Fruit fly (Drosophila melanogaster) whole organism, embryonic: ENCODE results near the gene CG45002.

Source experiments
- B-H2 ChIP-seq: fragments of 200-800 bp; sonication (Bioruptor generic); optimal IDR thresholded peaks from 2 replicates; lab custom pipeline; 2018; ENCODE audit warnings: missing biosample characterization, mild to moderate bottlenecking, missing genetic modification characterization
- BEAF-32 ChIP-seq: fragments of 200-800 bp; sonication (Bioruptor generic); optimal IDR thresholded peaks from 3 replicates; lab custom pipeline; 2017; ENCODE audit warnings: missing biosample characterization, missing genetic modification characterization, mild to moderate bottlenecking, moderate library complexity, missing genetic modification reagents
- CG10209 ChIP-seq: fragments of 200-800 bp; sonication (Bioruptor generic); optimal IDR thresholded peaks from 3 replicates; lab custom pipeline; 2017; ENCODE audit warnings: missing biosample characterization, mild to moderate bottlenecking, missing genetic modification characterization, missing genetic modification reagents
- CG10274 ChIP-seq: fragments of 200-800 bp; sonication (Bioruptor generic); optimal IDR thresholded peaks from 3 replicates; lab custom pipeline; 2017; ENCODE audit warnings: missing biosample characterization, mild to moderate bottlenecking, missing genetic modification characterization
- CG10431 ChIP-seq: fragments of 200-800 bp; sonication (Bioruptor generic); optimal IDR thresholded peaks from 3 replicates; lab custom pipeline; 2018; ENCODE audit warnings: missing biosample characterization, mild to moderate bottlenecking, missing genetic modification characterization
- CG12942 ChIP-seq: fragments of 200-800 bp; sonication (Bioruptor generic); optimal IDR thresholded peaks from 3 replicates; lab custom pipeline; 2016; ENCODE audit warnings: missing biosample characterization, missing genetic modification characterization
- CG13624 ChIP-seq: fragments of 200-800 bp; sonication (Bioruptor generic); optimal IDR thresholded peaks from 2 replicates; lab custom pipeline; 2016; ENCODE audit warnings: missing biosample characterization, missing genetic modification characterization
- CG14014 ChIP-seq: fragments of 200-800 bp; sonication (Bioruptor generic); IDR thresholded peaks from 2 replicates; pipeline ENCODE4 v1.3.6; 2022; ENCODE audit warnings: missing biosample characterization, missing genetic modification characterization
- CG16815 ChIP-seq: fragments of 200-800 bp; sonication (Bioruptor generic); optimal IDR thresholded peaks from 3 replicates; lab custom pipeline; 2017; ENCODE audit warnings: missing biosample characterization, mild to moderate bottlenecking, missing genetic modification characterization
- CG17802 ChIP-seq: fragments of 200-800 bp; sonication (Bioruptor generic); optimal IDR thresholded peaks from 2 replicates; lab custom pipeline; 2018; ENCODE audit warnings: missing biosample characterization, mild to moderate bottlenecking, missing genetic modification characterization, moderate library complexity
- CG2116 ChIP-seq: fragments of 200-800 bp; sonication (Bioruptor generic); optimal IDR thresholded peaks from 3 replicates; lab custom pipeline; 2018; ENCODE audit warnings: missing biosample characterization, mild to moderate bottlenecking, missing genetic modification characterization
- CG31365 ChIP-seq: fragments of 200-800 bp; sonication (Bioruptor generic); optimal IDR thresholded peaks from 2 replicates; lab custom pipeline; 2018; ENCODE audit warnings: missing biosample characterization, mild to moderate bottlenecking, missing genetic modification characterization
- CG3281 ChIP-seq: fragments of 200-800 bp; sonication (Bioruptor generic); optimal IDR thresholded peaks from 3 replicates; lab custom pipeline; 2017; ENCODE audit warnings: missing biosample characterization, mild to moderate bottlenecking, missing genetic modification characterization
- CG33557 ChIP-seq: fragments of 200-800 bp; sonication (Bioruptor generic); optimal IDR thresholded peaks from 2 replicates; lab custom pipeline; 2019; ENCODE audit warnings: missing biosample characterization, mild to moderate bottlenecking, missing genetic modification characterization, moderate library complexity
- CG42726 ChIP-seq: fragments of 200-800 bp; sonication (Bioruptor generic); IDR thresholded peaks from 2 replicates; pipeline ENCODE4 v1.3.6; 2022; ENCODE audit warnings: missing biosample characterization, missing genetic modification characterization; ENCODE audit not compliant: partially characterized antibody
- CG43689 ChIP-seq: fragments of 200-800 bp; sonication (Bioruptor generic); IDR thresholded peaks from 2 replicates; pipeline ENCODE4 v1.3.6; 2022; ENCODE audit warnings: missing biosample characterization, missing genetic modification characterization
- CG4424 ChIP-seq: fragments of 200-800 bp; sonication (Bioruptor generic); optimal IDR thresholded peaks from 3 replicates; lab custom pipeline; 2016; ENCODE audit warnings: missing biosample characterization, missing genetic modification characterization
- CG6175 ChIP-seq: fragments of 200-800 bp; sonication (Bioruptor generic); IDR thresholded peaks from 3 replicates; pipeline ENCODE4 v1.3.6; 2022; ENCODE audit warnings: missing biosample characterization, missing genetic modification characterization
- CG6254 ChIP-seq: fragments of 200-800 bp; sonication (Bioruptor generic); optimal IDR thresholded peaks from 3 replicates; lab custom pipeline; 2017; ENCODE audit warnings: mild to moderate bottlenecking, missing biosample characterization, missing genetic modification reagents, missing genetic modification characterization
- CG6813 ChIP-seq: fragments of 200-800 bp; sonication (Bioruptor generic); optimal IDR thresholded peaks from 2 replicates; lab custom pipeline; 2017; ENCODE audit warnings: missing biosample characterization, missing genetic modification characterization, mild to moderate bottlenecking, moderate library complexity, missing genetic modification reagents
- Deaf1 ChIP-seq: fragments of 200-800 bp; optimal IDR thresholded peaks from 3 replicates; lab custom pipeline; 2019; ENCODE audit warnings: missing biosample characterization, mild to moderate bottlenecking, missing genetic modification characterization, moderate library complexity
- Dp ChIP-seq: fragments of 200-800 bp; sonication (Bioruptor generic); optimal IDR thresholded peaks from 2 replicates; lab custom pipeline; 2018; ENCODE audit warnings: missing biosample characterization, mild to moderate bottlenecking, missing genetic modification characterization, moderate library complexity
- Fer1 ChIP-seq: fragments of 200-800 bp; sonication (Bioruptor generic); optimal IDR thresholded peaks from 2 replicates; lab custom pipeline; 2017; ENCODE audit warnings: missing biosample characterization, mild to moderate bottlenecking, missing genetic modification characterization
- H15 ChIP-seq: fragments of 200-800 bp; sonication (Bioruptor generic); IDR thresholded peaks from 3 replicates; pipeline ENCODE4 v1.3.6; 2022; ENCODE audit warnings: missing biosample characterization, missing genetic modification characterization
- HLH54F ChIP-seq: fragments of 200-800 bp; sonication (Bioruptor generic); optimal IDR thresholded peaks from 3 replicates; lab custom pipeline; 2016; ENCODE audit warnings: missing biosample characterization, missing genetic modification characterization
- Hmr ChIP-seq: fragments of 200-800 bp; sonication (Bioruptor generic); optimal IDR thresholded peaks from 3 replicates; lab custom pipeline; 2017; ENCODE audit warnings: mild to moderate bottlenecking, missing biosample characterization, missing genetic modification reagents, missing genetic modification characterization
- Lhr ChIP-seq: fragments of 200-800 bp; sonication (Bioruptor generic); optimal IDR thresholded peaks from 3 replicates; lab custom pipeline; 2017; ENCODE audit warnings: mild to moderate bottlenecking, missing biosample characterization, missing genetic modification reagents, missing genetic modification characterization
- Lim3 ChIP-seq: fragments of 200-800 bp; sonication (Bioruptor generic); IDR thresholded peaks from 2 replicates; pipeline ENCODE4 v1.3.6; 2022; ENCODE audit warnings: missing biosample characterization, missing genetic modification characterization
- MBD-R2 ChIP-seq: fragments of 200-800 bp; sonication (Bioruptor generic); IDR thresholded peaks from 2 replicates; pipeline ENCODE4 v1.3.6; 2022; ENCODE audit warnings: missing biosample characterization, missing genetic modification characterization
- Med ChIP-seq: fragments of 200-800 bp; sonication (Bioruptor generic); peaks from one replicate; lab custom pipeline; 2016; ENCODE audit warnings: missing biosample characterization, missing genetic modification characterization, mild to moderate bottlenecking, inconsistent platforms, moderate library complexity
- NFAT ChIP-seq: fragments of 200-800 bp; sonication (Bioruptor generic); IDR thresholded peaks from 2 replicates; pipeline ENCODE4 v1.3.6; 2022; ENCODE audit warnings: missing biosample characterization, missing genetic modification characterization
- Six4 ChIP-seq: fragments of 200-800 bp; sonication (Bioruptor generic); optimal IDR thresholded peaks from 2 replicates; lab custom pipeline; 2016; ENCODE audit warnings: missing biosample characterization, missing genetic modification characterization
- Sry-β ChIP-seq: fragments of 200-800 bp; sonication (Bioruptor generic); optimal IDR thresholded peaks from 2 replicates; lab custom pipeline; 2018; ENCODE audit warnings: missing biosample characterization, mild to moderate bottlenecking, missing genetic modification characterization, moderate library complexity
- Taf1 ChIP-seq: fragments of 200-800 bp; sonication (Bioruptor generic); IDR thresholded peaks from 2 replicates; pipeline ENCODE4 v1.3.6; 2022; ENCODE audit warnings: missing biosample characterization, missing genetic modification characterization
- abd-A ChIP-seq: fragments of 200-800 bp; sonication (Bioruptor generic); optimal IDR thresholded peaks from 3 replicates; lab custom pipeline; 2019; ENCODE audit warnings: missing biosample characterization, mild to moderate bottlenecking, missing genetic modification characterization, moderate library complexity
- bowl ChIP-seq: fragments of 200-800 bp; sonication (Bioruptor generic); IDR thresholded peaks from 2 replicates; pipeline ENCODE4 v1.3.6; 2022; ENCODE audit warnings: missing biosample characterization, missing genetic modification characterization
- cad ChIP-seq: fragments of >200 bp; optimal IDR thresholded peaks from 2 replicates; lab custom pipeline; 2017; ENCODE audit warnings: missing biosample characterization, missing genetic modification characterization
- croc ChIP-seq: fragments of 200-800 bp; sonication (Bioruptor generic); conservative IDR thresholded peaks from 3 replicates; pipeline ENCODE4 v1.3.6; 2022; ENCODE audit warnings: missing biosample characterization, missing genetic modification characterization
- dysf ChIP-seq: fragments of 200-800 bp; sonication (Bioruptor generic); IDR thresholded peaks from 3 replicates; pipeline ENCODE4 v1.3.6; 2022; ENCODE audit warnings: missing biosample characterization, missing genetic modification characterization
- en ChIP-seq: fragments of 200-800 bp; sonication (Bioruptor generic); optimal IDR thresholded peaks from 2 replicates; lab custom pipeline; 2016; ENCODE audit warnings: missing biosample characterization, missing genetic modification characterization
- esg ChIP-seq: fragments of 200-800 bp; sonication (Bioruptor generic); conservative IDR thresholded peaks from 2 replicates; pipeline ENCODE4 v1.3.6; 2022; ENCODE audit warnings: missing biosample characterization, missing genetic modification characterization
- gce ChIP-seq: fragments of 200-800 bp; sonication (Bioruptor generic); IDR thresholded peaks from 3 replicates; pipeline ENCODE4 v1.3.6; 2022; ENCODE audit warnings: missing biosample characterization, missing genetic modification characterization
- gcm2 ChIP-seq: fragments of 200-800 bp; sonication (Bioruptor generic); optimal IDR thresholded peaks from 2 replicates; lab custom pipeline; 2016; ENCODE audit warnings: missing biosample characterization, missing genetic modification characterization
- kah ChIP-seq: fragments of 200-800 bp; sonication (Bioruptor generic); optimal IDR thresholded peaks from 2 replicates; lab custom pipeline; 2018; ENCODE audit warnings: missing biosample characterization, mild to moderate bottlenecking, missing genetic modification characterization
- knrl ChIP-seq: fragments of 200-800 bp; sonication (Bioruptor generic); IDR thresholded peaks from 3 replicates; pipeline ENCODE4 v1.3.6; 2022; ENCODE audit warnings: missing biosample characterization, missing genetic modification characterization; ENCODE audit not compliant: partially characterized antibody
- nau ChIP-seq: fragments of 200-800 bp; sonication (Bioruptor generic); optimal IDR thresholded peaks from 3 replicates; lab custom pipeline; 2017; ENCODE audit warnings: missing biosample characterization, mild to moderate bottlenecking, missing genetic modification characterization, missing genetic modification reagents
- p53 ChIP-seq: fragments of 200-800 bp; sonication (Bioruptor generic); optimal IDR thresholded peaks from 2 replicates; lab custom pipeline; 2016; ENCODE audit warnings: missing biosample characterization, missing genetic modification characterization
- sens ChIP-seq: fragments of 200-800 bp; sonication (Bioruptor generic); peaks from one replicate; lab custom pipeline; 2016; ENCODE audit warnings: missing biosample characterization, missing genetic modification characterization
- so ChIP-seq: fragments of 200-800 bp; sonication (Bioruptor generic); IDR thresholded peaks from 3 replicates; pipeline ENCODE4 v1.3.6; 2022; ENCODE audit warnings: missing biosample characterization, missing genetic modification characterization
- vfl ChIP-seq: fragments of 200-800 bp; sonication (Bioruptor generic); optimal IDR thresholded peaks from 2 replicates; lab custom pipeline; 2016; ENCODE audit warnings: missing biosample characterization, missing genetic modification characterization
- zen ChIP-seq: fragments of 200-800 bp; sonication (Bioruptor generic); optimal IDR thresholded peaks from 3 replicates; lab custom pipeline; 2018; ENCODE audit warnings: missing biosample characterization, mild to moderate bottlenecking, missing genetic modification characterization, moderate library complexity

The CG45002 gene

dm6 chrX:17107401-17107916 lies 40.9 kb upstream of the CG45002 start, which contains the start of gene CG5004 (continued):
- TF ChIP-seq Lim3 (GFP tag; lab: Robert Waterston, UW): no peak
- TF ChIP-seq CG42726 (GFP tag; lab: Robert Waterston, UW): 0 out of 2 replicates have a peak, but pooled peaks have one; percentile 41
- TF ChIP-seq CG4424 (GFP tag; lab: Kevin White, UChicago): no peak
- no peak for TF ChIP-seq dysf (GFP tag; lab: Robert Waterston, UW)
- TF ChIP-seq CG33557 (GFP tag; lab: Kevin White, UChicago): peak; percentile 2
- TF ChIP-seq bowl (GFP tag; lab: Robert Waterston, UW): no peak
- TF ChIP-seq CG17802 (tag; lab: Kevin White, UChicago): no peak
- peak; percentile 75 for TF ChIP-seq sens (GFP tag; lab: Kevin White, UChicago)
- TF ChIP-seq CG10431 (GFP tag; lab: Kevin White, UChicago): peak; percentile 51
- TF ChIP-seq Dp (GFP tag; lab: Kevin White, UChicago): peak; percentile 41
- TF ChIP-seq esg (GFP tag; lab: Robert Waterston, UW): no peak
- no peak for TF ChIP-seq Six4 (GFP tag; lab: Kevin White, UChicago)
- no peak for TF ChIP-seq Taf1 (GFP tag; lab: Robert Waterston, UW)
- TF ChIP-seq HLH54F (GFP tag; lab: Kevin White, UChicago): no peak
- no peak for TF ChIP-seq B-H2 (GFP tag; lab: Kevin White, UChicago)
- TF ChIP-seq NFAT (GFP tag; lab: Robert Waterston, UW): no peak
- no peak for TF ChIP-seq gce (GFP tag; lab: Robert Waterston, UW)
- TF ChIP-seq zen (tag; lab: Kevin White, UChicago): no peak
- no peak for TF ChIP-seq CG6813 (GFP tag; lab: Kevin White, UChicago)
- TF ChIP-seq Hmr: peak; percentile 47
- no peak for TF ChIP-seq en (GFP tag; lab: Kevin White, UChicago)
- TF ChIP-seq knrl (GFP tag; lab: Robert Waterston, UW): peak; percentile 38; the same call in 1 of the 3 replicates
- TF ChIP-seq kah (GFP tag; lab: Kevin White, UChicago): peak; percentile 16
- peak; percentile 51 for TF ChIP-seq Lhr (GFP tag; lab: Kevin White, UChicago)
- no peak for TF ChIP-seq CG10274 (GFP tag; lab: Kevin White, UChicago)
- no peak for TF ChIP-seq CG31365 (tag; lab: Kevin White, UChicago)
- no peak for TF ChIP-seq CG10209
- peak; percentile 2 for TF ChIP-seq CG2116
- peak; percentile 39 for TF ChIP-seq nau
- TF ChIP-seq gcm2: no peak
- TF ChIP-seq CG14014: no peak
- no peak for TF ChIP-seq CG43689
- TF ChIP-seq CG12942 (GFP tag; lab: Kevin White, UChicago): no peak
- TF ChIP-seq Sry-β (GFP tag; lab: Kevin White, UChicago): no peak
- no peak for TF ChIP-seq abd-A
- no peak for TF ChIP-seq CG16815
- peak; percentile 11; the same call in 1 of the 2 replicates for TF ChIP-seq MBD-R2 (GFP tag; lab: Robert Waterston, UW)
- TF ChIP-seq so (GFP tag; lab: Robert Waterston, UW): no peak
- TF ChIP-seq BEAF-32 (GFP tag; lab: Kevin White, UChicago): peak; percentile 68
- no peak for TF ChIP-seq Deaf1 (tag; lab: Kevin White, UChicago)
- TF ChIP-seq CG6175 (GFP tag; lab: Robert Waterston, UW): no peak
- no peak for TF ChIP-seq p53 (GFP tag; lab: Kevin White, UChicago)
- no peak for TF ChIP-seq Med (GFP tag; lab: Kevin White, UChicago)
- no peak for TF ChIP-seq CG13624 (GFP tag; lab: Kevin White, UChicago)
- no peak for TF ChIP-seq CG3281
- TF ChIP-seq H15: no peak
- no peak for TF ChIP-seq croc (GFP tag; lab: Robert Waterston, UW)
- no peak for TF ChIP-seq CG6254
- no peak for TF ChIP-seq cad (GFP tag; lab: Kevin White, UChicago)
- TF ChIP-seq vfl (GFP tag; lab: Kevin White, UChicago): no peak
- TF ChIP-seq Fer1 (GFP tag; lab: Kevin White, UChicago): peak; percentile 36
